Fruit fly (Drosophila melanogaster): Measurements from ENCODE around the gene CG15370.

Gene CG15370

dm6 chrX:9220434-9220833, 4.8 kb upstream of the CG15370 start (continued):
- TF ChIP-seq Hr78 (GFP tag; optimal IDR thresholded peaks at IDR 0.05) (no peak), dmrt99B (tag; optimal IDR thresholded peaks at IDR 0.05) (peak; percentile 26), CG12942 (GFP tag; optimal IDR thresholded peaks at IDR 0.05) (no peak), CG9876 (GFP tag; optimal IDR thresholded peaks at IDR 0.05) (no peak), CG4424 (GFP tag; optimal IDR thresholded peaks at IDR 0.05) (peak; percentile 1), unpg (GFP tag; optimal IDR thresholded peaks at IDR 0.05) (peak; percentile 6), CG7839 (tag; optimal IDR thresholded peaks at IDR 0.05) (peak; percentile 23), sna (GFP tag; IDR thresholded peaks at IDR 0.05; ENCODE audit: partially characterized antibody) (no peak), Aef1 (GFP tag; IDR thresholded peaks at IDR 0.05) (0 out of 3 replicates have a peak, but pooled peaks have one; percentile 11), E2f2 (GFP tag; IDR thresholded peaks at IDR 0.05) (no peak), Gsc (GFP tag; IDR thresholded peaks at IDR 0.05) (peak; percentile 49; the same call in 1 of the 2 replicates), repo (GFP tag; optimal IDR thresholded peaks at IDR 0.05) (no peak), ranshi (GFP tag; IDR thresholded peaks at IDR 0.05) (peak; percentile 29; the same call in 1 of the 2 replicates), peb (GFP tag; IDR thresholded peaks at IDR 0.05) (0 out of 2 replicates have a peak, but pooled peaks have one; percentile 16), CG6654 (GFP tag; optimal IDR thresholded peaks at IDR 0.05) (no peak), Optix (GFP tag; IDR thresholded peaks at IDR 0.05) (peak; percentile 51; the same call in 1 of the 3 replicates), CG2712 (tag; optimal IDR thresholded peaks at IDR 0.05) (peak; percentile 32), chif (GFP tag; optimal IDR thresholded peaks at IDR 0.05) (peak in 1 of 2 experiments; percentile 17), Jarid2 (GFP tag; optimal IDR thresholded peaks at IDR 0.05) (no peak), stc (GFP tag; IDR thresholded peaks at IDR 0.05) (no peak), CG7271 (tag; optimal IDR thresholded peaks at IDR 0.05) (no peak), abd-A (tag; optimal IDR thresholded peaks at IDR 0.05) (no peak), kni (GFP tag; optimal IDR thresholded peaks at IDR 0.05) (no peak), onecut (GFP tag; IDR thresholded peaks at IDR 0.05) (no peak), bsh (GFP tag; optimal IDR thresholded peaks at IDR 0.05) (peak in 1 of 2 experiments; percentile 52), Oli (tag; optimal IDR thresholded peaks at IDR 0.05) (peak; percentile 14), Atf-2 (GFP tag; optimal IDR thresholded peaks at IDR 0.05) (no peak), CG12155 (GFP tag; optimal IDR thresholded peaks at IDR 0.05) (no peak), Sox102F (GFP tag; optimal IDR thresholded peaks at IDR 0.05) (peak; percentile 45), Doc3 (GFP tag; IDR thresholded peaks at IDR 0.05; ENCODE audit: partially characterized antibody) (no peak), CG12391 (tag; optimal IDR thresholded peaks at IDR 0.05) (peak; percentile 15), CG1603 (tag; optimal IDR thresholded peaks at IDR 0.05) (peak; percentile 64), HmgZ (tag; optimal IDR thresholded peaks at IDR 0.05) (no peak), CG12659 (GFP tag; optimal IDR thresholded peaks at IDR 0.05) (no peak), CHES-1-like (GFP tag; optimal IDR thresholded peaks at IDR 0.05) (no peak), CG6689 (GFP tag; IDR thresholded peaks at IDR 0.05) (peak; percentile 24; the same call in 1 of the 2 replicates), zen (tag; optimal IDR thresholded peaks at IDR 0.05) (peak; percentile 10), dmrt11E (tag; optimal IDR thresholded peaks at IDR 0.05) (peak; percentile 33)

- no peak for TF ChIP-seq odd (GFP tag; optimal IDR thresholded peaks at IDR 0.05)
- TF ChIP-seq Hmr (GFP tag; optimal IDR thresholded peaks at IDR 0.05), result peak; percentile 13
- TF ChIP-seq hkb (optimal IDR thresholded peaks at IDR 0.05), result no peak
- 0 out of 2 replicates have a peak, but pooled peaks have one; percentile 25 for TF ChIP-seq hkb (GFP tag; IDR thresholded peaks at IDR 0.05)
- peak; percentile 5 for TF ChIP-seq az2 (GFP tag; optimal IDR thresholded peaks at IDR 0.05)
- no peak for TF ChIP-seq trem (tag; optimal IDR thresholded peaks at IDR 0.05)
- peak; percentile 95 for TF ChIP-seq Adf1 (GFP tag; IDR thresholded peaks at IDR 0.05)
- no peak for TF ChIP-seq lmd (GFP tag; IDR thresholded peaks at IDR 0.05)
- TF ChIP-seq PHDP (tag; optimal IDR thresholded peaks at IDR 0.05), result peak; percentile 5
- TF ChIP-seq dimm (GFP tag; IDR thresholded peaks at IDR 0.05), result no peak
- peak; percentile 25; the same call in 1 of the 3 replicates for TF ChIP-seq CG34224 (GFP tag; IDR thresholded peaks at IDR 0.05; ENCODE audit: partially characterized antibody)
- TF ChIP-seq BEAF-32 (GFP tag; optimal IDR thresholded peaks at IDR 0.05), result no peak
- TF ChIP-seq E2f2 (GFP tag; IDR thresholded peaks at IDR 0.05), result peak; percentile 20; the same call in 1 of the 2 replicates
- TF ChIP-seq CG42726 (GFP tag; IDR thresholded peaks at IDR 0.05; ENCODE audit: partially characterized antibody), result no peak
- peak; percentile 18 for TF ChIP-seq unpg (GFP tag; optimal IDR thresholded peaks at IDR 0.05)
Measured at dm6 chrX:9223182-9223581, 2.1 kb upstream of the CG15370 start, which contains the start of gene t. Gene t, minus strand, starts transcription at chrX:9223257.
